Fruit fly (Drosophila melanogaster) whole organism, pupa: ENCODE data around the gene CG6283.

ENCODE experiments used
- CG10348 ChIP-seq: fragments of 200-800 bp; sonication (Bioruptor generic); IDR thresholded peaks from 2 replicates; pipeline ENCODE4 v1.3.6; 2022; ENCODE audit warnings: missing biosample characterization, missing genetic modification characterization
- CG12605 ChIP-seq: fragments of 200-800 bp; sonication (Bioruptor generic); IDR thresholded peaks from 2 replicates; pipeline ENCODE4 v1.3.6; 2022; ENCODE audit warnings: missing biosample characterization, missing genetic modification characterization
- CG15710 ChIP-seq: fragments of 200-800 bp; sonication (Bioruptor generic); optimal IDR thresholded peaks from 2 replicates; lab custom pipeline; 2018; ENCODE audit warnings: missing biosample characterization, mild to moderate bottlenecking, missing genetic modification characterization, moderate library complexity
- CG32121 ChIP-seq: fragments of 200-800 bp; sonication (Bioruptor generic); IDR thresholded peaks from 2 replicates; pipeline ENCODE4 v1.3.6; 2022; ENCODE audit warnings: missing biosample characterization, missing genetic modification characterization
- CG4496 ChIP-seq: fragments of 200-800 bp; sonication (Bioruptor generic); IDR thresholded peaks from 3 replicates; pipeline ENCODE4 v1.3.6; 2022; ENCODE audit warnings: missing biosample characterization, missing genetic modification characterization
- CG8301 ChIP-seq: fragments of 200-800 bp; sonication (Bioruptor generic); optimal IDR thresholded peaks from 2 replicates; lab custom pipeline; 2018; ENCODE audit warnings: missing biosample characterization, mild to moderate bottlenecking, missing genetic modification characterization
- CG9948 ChIP-seq: fragments of 200-800 bp; sonication (Bioruptor generic); optimal IDR thresholded peaks from 2 replicates; lab custom pipeline; 2018; ENCODE audit warnings: missing biosample characterization, mild to moderate bottlenecking, missing genetic modification characterization, moderate library complexity
- D1 ChIP-seq: fragments of 200-800 bp; sonication (Bioruptor generic); optimal IDR thresholded peaks from 2 replicates; lab custom pipeline; 2018; ENCODE audit warnings: missing biosample characterization, mild to moderate bottlenecking, missing genetic modification characterization, moderate library complexity
- EcR ChIP-seq: fragments of 200-800 bp; sonication (Bioruptor generic); optimal IDR thresholded peaks from 3 replicates; lab custom pipeline; 2019; ENCODE audit warnings: missing biosample characterization, missing genetic modification characterization, mild to moderate bottlenecking, moderate library complexity, missing genetic modification reagents
- Ets98B ChIP-seq: fragments of 200-800 bp; sonication (Bioruptor generic); IDR thresholded peaks from 2 replicates; pipeline ENCODE4 v1.3.6; 2022; ENCODE audit warnings: missing biosample characterization, missing genetic modification characterization
- Pif1A ChIP-seq: fragments of 200-800 bp; sonication (Bioruptor generic); optimal IDR thresholded peaks from 3 replicates; lab custom pipeline; 2016; ENCODE audit warnings: missing biosample characterization, missing genetic modification characterization
- Pif1B ChIP-seq: fragments of 200-800 bp; sonication (Bioruptor generic); optimal IDR thresholded peaks from 3 replicates; lab custom pipeline; 2016; ENCODE audit warnings: missing biosample characterization, missing genetic modification characterization
- fd96Ca ChIP-seq: fragments of 200-800 bp; sonication (Bioruptor generic); IDR thresholded peaks from 3 replicates; pipeline ENCODE4 v1.3.6; 2022; ENCODE audit warnings: missing biosample characterization, missing genetic modification characterization
- gl ChIP-seq: fragments of 200-800 bp; sonication (Bioruptor generic); optimal IDR thresholded peaks from 2 replicates; lab custom pipeline; 2018; ENCODE audit warnings: missing biosample characterization, mild to moderate bottlenecking, missing genetic modification characterization

- no peak for TF ChIP-seq CG8301 (tag; lab: Kevin White, UChicago)
- no peak for TF ChIP-seq Ets98B (GFP tag; lab: Robert Waterston, UW)
- TF ChIP-seq CG4496 (GFP tag; lab: Robert Waterston, UW), result no peak
- no peak for TF ChIP-seq Pif1A (GFP tag; lab: Kevin White, UChicago)
- no peak for TF ChIP-seq EcR (GFP tag; lab: Kevin White, UChicago)
- TF ChIP-seq fd96Ca (GFP tag; lab: Robert Waterston, UW), result no peak
- TF ChIP-seq Pif1B (GFP tag; lab: Kevin White, UChicago), result no peak
- TF ChIP-seq CG12605 (GFP tag; lab: Robert Waterston, UW), result no peak
- TF ChIP-seq CG9948, result no peak
- TF ChIP-seq CG32121 (GFP tag; lab: Robert Waterston, UW), result no peak
- TF ChIP-seq CG10348 (GFP tag; lab: Robert Waterston, UW), result no peak
- no peak for TF ChIP-seq D1 (tag; lab: Kevin White, UChicago)
- TF ChIP-seq CG15710 (tag; lab: Kevin White, UChicago), result no peak
- TF ChIP-seq gl (tag; lab: Kevin White, UChicago), result no peak
These were observed 26.6 kb downstream of the CG6283 start, which contains the start of gene TwdlC for dm6 chr3R:26994532-26994931.
